Worm (Caenorhabditis elegans): ENCODE data around the gene C50F7.6.

DNA sequence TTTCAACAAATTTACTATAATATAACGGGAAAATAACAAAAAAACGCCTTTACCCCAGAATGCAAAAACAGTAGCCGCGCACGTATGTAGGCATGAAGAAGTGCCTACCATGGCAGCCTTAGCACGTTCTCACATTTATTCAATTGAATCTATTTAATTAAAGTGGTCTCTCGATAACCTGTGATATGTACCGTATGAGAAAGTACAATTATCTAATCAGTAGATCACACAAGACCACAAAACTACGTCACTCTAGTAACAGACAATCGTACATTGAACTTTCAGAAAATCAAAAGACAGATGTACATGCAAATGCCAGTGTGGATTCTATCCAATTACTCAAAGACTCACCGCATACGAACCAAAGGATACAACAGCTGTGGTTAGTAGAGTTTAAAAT, 10.7 kb downstream of the C50F7.6 start:
- TF ChIP-seq F13C5.2 (tag; optimal IDR thresholded peaks at IDR 0.05) = no peak
- TF ChIP-seq hnd-1 (tag; optimal IDR thresholded peaks at IDR 0.05) = no peak
- TF ChIP-seq flt-1 (GFP tag; IDR thresholded peaks at IDR 0.05) = no peak
